Worm (Caenorhabditis elegans) whole organism, early embryonic: ENCODE measurements around the gene srg-37.

Experiments
- B0310.2 ChIP-seq: sonication (generic microtip); optimal IDR thresholded peaks from 2 replicates; lab custom pipeline; 2016; ENCODE audit warnings: mild to moderate bottlenecking, missing genetic modification characterization, missing compliant biosample characterization
- F13C5.2 ChIP-seq: sonication (generic microtip); optimal IDR thresholded peaks from 2 replicates; lab custom pipeline; 2017; ENCODE audit warnings: mild to moderate bottlenecking, missing genetic modification characterization, inconsistent platforms, missing compliant biosample characterization
- aly-1 ChIP-seq: sonication (generic microtip); optimal IDR thresholded peaks from 2 replicates; lab custom pipeline; 2016; ENCODE audit warnings: missing genetic modification characterization, missing compliant biosample characterization
- ama-1 ChIP-seq: fragments of 150-350 bp; optimal IDR thresholded peaks from 2 replicates; lab custom pipeline; 2014
- ceh-13 ChIP-seq: fragments of 200-800 bp; sonication (Bioruptor generic); optimal IDR thresholded peaks from 2 replicates; lab custom pipeline; 2018; ENCODE audit warnings: mild to moderate bottlenecking, missing genetic modification characterization, missing compliant biosample characterization
- ceh-36 ChIP-seq: sonication (generic microtip); optimal IDR thresholded peaks from 2 replicates; lab custom pipeline; 2016; ENCODE audit warnings: missing genetic modification characterization, inconsistent platforms, missing compliant biosample characterization
- ets-7 ChIP-seq: sonication (generic microtip); optimal IDR thresholded peaks from 2 replicates; lab custom pipeline; 2016; ENCODE audit warnings: missing genotype, missing genetic modification characterization, missing compliant biosample characterization
- flt-1 ChIP-seq: fragments of 200-800 bp; sonication (Bioruptor generic); IDR thresholded peaks from 2 replicates; pipeline ENCODE4 v1.3.6; 2022; ENCODE audit warnings: missing genetic modification characterization, missing compliant biosample characterization
- hmbx-1 ChIP-seq: sonication (generic microtip); optimal IDR thresholded peaks from 2 replicates; lab custom pipeline; 2016; ENCODE audit warnings: mild to moderate bottlenecking, missing genetic modification characterization, missing compliant biosample characterization
- hmg-4 ChIP-seq: fragments of 200-800 bp; sonication (Bioruptor generic); optimal IDR thresholded peaks from 2 replicates; lab custom pipeline; 2018; ENCODE audit warnings: mild to moderate bottlenecking, missing genetic modification characterization, missing compliant biosample characterization
- hnd-1 ChIP-seq: sonication (generic microtip); optimal IDR thresholded peaks from 2 replicates; lab custom pipeline; 2016; ENCODE audit warnings: missing genetic modification characterization, missing compliant biosample characterization
- pes-1 ChIP-seq: fragments of 200-800 bp; sonication (Bioruptor generic); IDR thresholded peaks from 2 replicates; pipeline ENCODE4 v1.3.6; 2022; ENCODE audit warnings: missing genetic modification reagents, missing genetic modification characterization, missing compliant biosample characterization
- scrt-1 ChIP-seq: fragments of 200-800 bp; sonication (Bioruptor generic); IDR thresholded peaks from 2 replicates; pipeline ENCODE4 v1.3.6; 2022; ENCODE audit warnings: missing genetic modification characterization, missing compliant biosample characterization
- sea-1 ChIP-seq: fragments of 200-800 bp; sonication (Bioruptor generic); conservative IDR thresholded peaks from 2 replicates; pipeline ENCODE4 v1.3.6; 2022; ENCODE audit warnings: missing genetic modification characterization, missing compliant biosample characterization
- tbx-11 ChIP-seq: fragments of 200-800 bp; sonication (Bioruptor generic); IDR thresholded peaks from 2 replicates; pipeline ENCODE4 v1.3.6; 2022; ENCODE audit warnings: missing genetic modification characterization, missing compliant biosample characterization
- tbx-37 ChIP-seq: fragments of 200-800 bp; sonication (Bioruptor generic); conservative IDR thresholded peaks from 2 replicates; pipeline ENCODE4 v1.3.6; 2022; ENCODE audit warnings: missing genetic modification reagents, missing genetic modification characterization, missing compliant biosample characterization
- tra-4 ChIP-seq: sonication (generic microtip); optimal IDR thresholded peaks from 2 replicates; lab custom pipeline; 2017; ENCODE audit warnings: missing genetic modification characterization, missing compliant biosample characterization

The srg-37 gene

DNA sequence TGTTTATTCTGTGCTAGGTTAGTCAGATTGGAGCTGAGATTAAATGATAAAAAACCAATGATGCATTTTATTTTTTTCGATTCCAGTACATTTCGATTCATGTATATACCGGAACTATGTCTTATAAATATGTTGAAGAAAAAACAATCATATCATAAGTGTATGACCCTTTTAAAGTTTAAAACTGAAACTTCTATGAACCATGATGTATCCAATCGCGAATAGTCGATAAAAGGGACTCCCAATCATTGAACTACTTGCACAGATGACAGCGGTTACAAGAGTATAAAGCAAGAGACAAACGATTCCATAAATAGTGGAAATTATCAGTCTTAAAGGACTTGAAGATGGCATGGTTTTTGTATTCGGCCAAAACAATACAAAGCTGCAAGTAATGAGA, at the start of gene srg-37:
srg-37 (minus strand) TSS at position 101 of the 400 bp plus-strand sequence.
- TF ChIP-seq ceh-13 (GFP tag; lab: Kevin White, UChicago) = no peak
- no peak for TF ChIP-seq tbx-11
- TF ChIP-seq hnd-1 = no peak
- no peak for TF ChIP-seq F13C5.2 (tag; lab: Kevin White, UChicago)
- no peak for TF ChIP-seq ama-1 (lab: Kevin White, UChicago)
- TF ChIP-seq scrt-1 (GFP tag; lab: Robert Waterston, UW) = no peak
- no peak for TF ChIP-seq ceh-36 (tag; lab: Kevin White, UChicago)
- TF ChIP-seq sea-1 (GFP tag; lab: Robert Waterston, UW) = no peak
- TF ChIP-seq hmbx-1 (tag; lab: Kevin White, UChicago) = no peak
- TF ChIP-seq aly-1 (tag; lab: Kevin White, UChicago) = no peak
- TF ChIP-seq tbx-37 = no peak
- no peak for TF ChIP-seq tra-4 (tag; lab: Kevin White, UChicago)
- no peak for TF ChIP-seq ets-7 (tag; lab: Kevin White, UChicago)
- TF ChIP-seq B0310.2 = no peak
- TF ChIP-seq flt-1 (GFP tag; lab: Robert Waterston, UW) = no peak
- no peak for TF ChIP-seq hmg-4
- no peak for TF ChIP-seq pes-1 (GFP tag; lab: Robert Waterston, UW)

DNA sequence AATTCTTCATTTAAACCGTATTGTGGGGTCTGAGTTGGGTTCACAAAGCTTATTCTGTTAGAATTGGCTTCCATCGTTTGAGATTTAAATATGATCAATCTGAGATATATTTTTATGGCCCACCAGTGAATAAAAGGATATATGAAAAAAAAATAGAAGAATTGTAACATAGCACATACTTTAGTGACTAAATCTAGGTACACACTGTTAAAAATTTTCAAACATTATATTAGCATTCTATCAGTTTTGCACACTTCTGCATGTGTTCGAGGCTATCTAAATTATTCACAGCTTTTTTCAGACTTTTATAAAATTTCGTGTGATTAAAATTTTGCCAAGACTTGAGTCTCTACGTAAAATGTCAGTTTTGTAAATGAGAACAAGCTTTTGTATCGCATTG, 46.7 kb upstream of the srg-37 start, which contains the start of gene E02H4.2:
E02H4.2 (minus strand) TSS at position 101 of the 400 bp plus-strand sequence.
- no peak for TF ChIP-seq F13C5.2 (tag; lab: Kevin White, UChicago)
- no peak for TF ChIP-seq ama-1 (lab: Kevin White, UChicago)
- TF ChIP-seq sea-1 (GFP tag; lab: Robert Waterston, UW) = no peak
- no peak for TF ChIP-seq pes-1 (GFP tag; lab: Robert Waterston, UW)
- no peak for TF ChIP-seq B0310.2

ce11 chrX:14267781-14268180, 32.9 kb upstream of the srg-37 start, which contains the start of gene del-1:
Gene del-1, plus strand, starts transcription at chrX:14268081.
- TF ChIP-seq ets-7 (tag; lab: Kevin White, UChicago) (no peak), tbx-37 (no peak), B0310.2 (no peak), ama-1 (lab: Kevin White, UChicago) (no peak), ceh-36 (tag; lab: Kevin White, UChicago) (no peak), ceh-13 (GFP tag; lab: Kevin White, UChicago) (no peak), tra-4 (tag; lab: Kevin White, UChicago) (no peak), F13C5.2 (tag; lab: Kevin White, UChicago) (no peak), hmbx-1 (tag; lab: Kevin White, UChicago) (no peak), flt-1 (GFP tag; lab: Robert Waterston, UW) (no peak), pes-1 (GFP tag; lab: Robert Waterston, UW) (no peak), tbx-11 (no peak), hmg-4 (no peak), sea-1 (GFP tag; lab: Robert Waterston, UW) (no peak), aly-1 (tag; lab: Kevin White, UChicago) (no peak), hnd-1 (no peak), scrt-1 (GFP tag; lab: Robert Waterston, UW) (no peak)

DNA sequence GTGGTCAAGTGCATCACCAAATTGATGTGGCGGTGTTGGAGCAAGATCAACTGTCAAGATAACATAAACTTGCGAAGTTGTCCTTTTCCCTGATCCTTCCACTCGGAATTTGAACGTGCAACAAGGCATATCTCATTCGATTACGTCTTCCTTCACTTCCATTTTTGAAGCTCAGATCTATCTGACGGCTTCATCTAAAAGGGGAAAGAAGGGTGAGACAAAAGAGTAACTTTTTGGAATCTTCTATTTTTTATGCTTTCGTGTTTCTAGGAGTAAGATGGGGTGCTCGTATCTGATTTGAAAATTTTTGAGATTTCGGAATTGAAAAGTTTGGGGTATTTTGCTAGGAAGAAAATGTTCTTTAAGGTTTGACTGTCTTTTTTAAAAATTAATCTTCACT, 32.3 kb upstream of the srg-37 start:
- no peak for TF ChIP-seq F13C5.2 (tag; lab: Kevin White, UChicago)
- TF ChIP-seq hmbx-1 (tag; lab: Kevin White, UChicago) = no peak

DNA sequence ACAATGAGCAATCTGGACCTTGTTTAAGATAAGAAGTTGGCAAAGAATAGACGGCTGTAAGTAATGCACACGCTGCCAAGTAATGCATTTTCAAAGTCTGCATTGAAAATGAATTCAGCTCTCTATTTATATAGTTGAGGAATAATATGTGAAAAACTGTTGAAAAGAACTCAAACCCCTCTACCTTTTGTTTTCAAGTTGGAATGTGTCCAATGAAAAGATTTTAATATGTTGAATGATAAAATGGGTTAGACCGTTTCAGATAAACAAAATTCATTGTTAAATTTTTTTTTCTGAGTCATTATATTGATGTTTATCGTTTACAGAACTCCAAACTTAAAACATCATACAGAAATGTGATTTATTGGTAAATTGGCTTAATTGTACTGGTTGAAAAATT, 28.6 kb upstream of the srg-37 start, which contains the start of gene E02H4.8:
E02H4.8 (minus strand) TSS at position 101 of the 400 bp plus-strand sequence.
- TF ChIP-seq aly-1 (tag; lab: Kevin White, UChicago) (no peak), ceh-13 (GFP tag; lab: Kevin White, UChicago) (no peak), ama-1 (lab: Kevin White, UChicago) (no peak), flt-1 (GFP tag; lab: Robert Waterston, UW) (no peak), B0310.2 (no peak), ceh-36 (tag; lab: Kevin White, UChicago) (no peak), hmbx-1 (tag; lab: Kevin White, UChicago) (no peak), F13C5.2 (tag; lab: Kevin White, UChicago) (no peak), scrt-1 (GFP tag; lab: Robert Waterston, UW) (no peak), ets-7 (tag; lab: Kevin White, UChicago) (no peak), pes-1 (GFP tag; lab: Robert Waterston, UW) (no peak), tra-4 (tag; lab: Kevin White, UChicago) (no peak), tbx-37 (no peak), hmg-4 (no peak), tbx-11 (no peak), hnd-1 (no peak), sea-1 (GFP tag; lab: Robert Waterston, UW) (no peak)

- no peak for TF ChIP-seq sea-1 (GFP tag; lab: Robert Waterston, UW)
- TF ChIP-seq F13C5.2 (tag; lab: Kevin White, UChicago) = no peak
- TF ChIP-seq ceh-13 (GFP tag; lab: Kevin White, UChicago) = no peak
- TF ChIP-seq B0310.2 = no peak
- TF ChIP-seq pes-1 (GFP tag; lab: Robert Waterston, UW) = no peak
- no peak for TF ChIP-seq tbx-11
- no peak for TF ChIP-seq tbx-37
- TF ChIP-seq hmg-4 = no peak
- no peak for TF ChIP-seq aly-1 (tag; lab: Kevin White, UChicago)
- no peak for TF ChIP-seq tra-4 (tag; lab: Kevin White, UChicago)
- TF ChIP-seq ceh-36 (tag; lab: Kevin White, UChicago) = no peak
- TF ChIP-seq hnd-1 = no peak
- TF ChIP-seq hmbx-1 (tag; lab: Kevin White, UChicago) = no peak
- TF ChIP-seq ets-7 (tag; lab: Kevin White, UChicago) = no peak
- TF ChIP-seq ama-1 (lab: Kevin White, UChicago) = no peak
- TF ChIP-seq scrt-1 (GFP tag; lab: Robert Waterston, UW) = no peak
- TF ChIP-seq flt-1 (GFP tag; lab: Robert Waterston, UW) = no peak
Measured at ce11 chrX:14257661-14258060, 22.8 kb upstream of the srg-37 start, which contains the start of gene E02H4.4. Gene E02H4.4, plus strand, starts transcription at chrX:14257961.

- no peak for TF ChIP-seq F13C5.2 (tag; lab: Kevin White, UChicago)
- no peak for TF ChIP-seq sea-1 (GFP tag; lab: Robert Waterston, UW)
- TF ChIP-seq flt-1 (GFP tag; lab: Robert Waterston, UW) = no peak
- no peak for TF ChIP-seq ceh-36 (tag; lab: Kevin White, UChicago)
- TF ChIP-seq tra-4 (tag; lab: Kevin White, UChicago) = no peak
Measured at ce11 chrX:14255973-14256372, 21.1 kb upstream of the srg-37 start, which contains the start of gene E02H4.7. Gene E02H4.7, plus strand, starts transcription at chrX:14256273.
